Worm (Caenorhabditis elegans) whole organism, late embryonic: ENCODE results near the gene irld-52.

Experiments
- F13H6.1 ChIP-seq: sonication (generic microtip); optimal IDR thresholded peaks from 2 replicates; lab custom pipeline; 2016; ENCODE audit warnings: missing genetic modification characterization, missing compliant biosample characterization
- K09A11.1 ChIP-seq: sonication (generic microtip); optimal IDR thresholded peaks from 2 replicates; lab custom pipeline; 2017; ENCODE audit warnings: antibody characterized with exemption, mild to moderate bottlenecking, missing genetic modification characterization, missing compliant biosample characterization; ENCODE audit not compliant: insufficient read depth
- ama-1 ChIP-seq: fragments of 150-350 bp; optimal IDR thresholded peaks from 2 replicates; lab custom pipeline; 2014
- che-1 ChIP-seq: sonication (generic microtip); optimal IDR thresholded peaks from 2 replicates; lab custom pipeline; 2016; ENCODE audit warnings: mild to moderate bottlenecking, missing genetic modification characterization, missing compliant biosample characterization
- elt-2 ChIP-seq: sonication (generic microtip); optimal IDR thresholded peaks from 2 replicates; lab custom pipeline; 2016; ENCODE audit warnings: missing genetic modification reagents, missing genetic modification characterization, missing compliant biosample characterization
- eyg-1 ChIP-seq: sonication (generic microtip); optimal IDR thresholded peaks from 2 replicates; lab custom pipeline; 2016; ENCODE audit warnings: missing genotype, missing genetic modification characterization, missing compliant biosample characterization
- fkh-10 ChIP-seq: fragments of 150-350 bp; optimal IDR thresholded peaks from 2 replicates; lab custom pipeline; 2014; ENCODE audit warnings: missing biosample characterization, missing genetic modification reagents, missing genetic modification characterization
- mec-3 ChIP-seq: sonication (generic microtip); optimal IDR thresholded peaks from 2 replicates; lab custom pipeline; 2016; ENCODE audit warnings: borderline replicate concordance, missing genetic modification characterization, missing compliant biosample characterization
- nhr-11 ChIP-seq: fragments of 150-350 bp; optimal IDR thresholded peaks from 2 replicates; lab custom pipeline; 2014; ENCODE audit warnings: missing biosample characterization, missing genetic modification characterization
- pha-2 ChIP-seq: sonication (generic microtip); optimal IDR thresholded peaks from 2 replicates; lab custom pipeline; 2017; ENCODE audit warnings: mild to moderate bottlenecking, missing genetic modification characterization, missing compliant biosample characterization
- pha-4 ChIP-seq: fragments of 150-350 bp; optimal IDR thresholded peaks from 2 replicates; lab custom pipeline; 2018; ENCODE audit warnings: missing biosample characterization, missing genetic modification reagents, missing genetic modification characterization
- syd-9 ChIP-seq: sonication (generic microtip); optimal IDR thresholded peaks from 2 replicates; lab custom pipeline; 2016; ENCODE audit warnings: mild to moderate bottlenecking, missing genetic modification characterization, moderate library complexity, missing compliant biosample characterization

ce11 chrV:15821398-15821797 lies 41.9 kb downstream of the irld-52 start, which contains the start of gene srbc-49:
- TF ChIP-seq fkh-10 (GFP tag; lab: Kevin White, UChicago) (no peak), K09A11.1 (tag; lab: Kevin White, UChicago) (no peak), che-1 (no peak), pha-2 (tag; lab: Kevin White, UChicago) (no peak), syd-9 (tag; lab: Kevin White, UChicago) (no peak), mec-3 (tag; lab: Kevin White, UChicago) (no peak), pha-4 (tag; lab: Kevin White, UChicago) (no peak), nhr-11 (no peak), F13H6.1 (no peak), elt-2 (tag; lab: Kevin White, UChicago) (no peak), eyg-1 (tag; lab: Kevin White, UChicago) (no peak), ama-1 (no peak)
